Fruit fly (Drosophila melanogaster): ENCODE data around the gene jvl.

jvl gene

dm6 chr3R:14748323-14749076, 7.1 kb downstream of the jvl start:
- TF ChIP-seq CG17359 (tag; optimal IDR thresholded peaks at IDR 0.05) = no peak
- TF ChIP-seq CG6765 (GFP tag; optimal IDR thresholded peaks at IDR 0.05) = no peak
- peak; percentile 44; the same call in 2 of the 3 replicates for TF ChIP-seq row (GFP tag; IDR thresholded peaks at IDR 0.05)
- no peak for TF ChIP-seq CG6791 (GFP tag; IDR thresholded peaks at IDR 0.05; ENCODE audit: partially characterized antibody)
- peak; percentile 30 for TF ChIP-seq D19B (GFP tag; optimal IDR thresholded peaks at IDR 0.05)
- TF ChIP-seq CG4707 (GFP tag; optimal IDR thresholded peaks at IDR 0.05) = peak; percentile 51
- TF ChIP-seq fd102C (GFP tag; optimal IDR thresholded peaks at IDR 0.05) = peak; percentile 49
- no peak for TF ChIP-seq CHES-1-like (GFP tag; optimal IDR thresholded peaks at IDR 0.05)
- TF ChIP-seq Blimp-1 (GFP tag; optimal IDR thresholded peaks at IDR 0.05) = peak; percentile 38
- peak; percentile 62 for TF ChIP-seq D19A (tag; optimal IDR thresholded peaks at IDR 0.05)
- no peak for TF ChIP-seq CG1832 (GFP tag; optimal IDR thresholded peaks at IDR 0.05)
- no peak for TF ChIP-seq btn (GFP tag; optimal IDR thresholded peaks at IDR 0.05)
- peak; percentile 26; the same call in 1 of the 2 replicates for TF ChIP-seq CG4360 (GFP tag; IDR thresholded peaks at IDR 0.05)
- TF ChIP-seq CG33557 (GFP tag; optimal IDR thresholded peaks at IDR 0.05) = peak; percentile 53
- no peak for TF ChIP-seq Dref (GFP tag; IDR thresholded peaks at IDR 0.05)
- peak; percentile 27 for TF ChIP-seq CG2712 (tag; optimal IDR thresholded peaks at IDR 0.05)
- no peak for TF ChIP-seq crp (GFP tag; optimal IDR thresholded peaks at IDR 0.05)
- TF ChIP-seq CG7745 (tag; optimal IDR thresholded peaks at IDR 0.05) = peak; percentile 97
- TF ChIP-seq HmgD (GFP tag; optimal IDR thresholded peaks at IDR 0.05) = no peak
- peak; percentile 36 for TF ChIP-seq CG14710 (tag; optimal IDR thresholded peaks at IDR 0.05)
- no peak for TF ChIP-seq CG11085 (GFP tag; IDR thresholded peaks at IDR 0.05)
- TF ChIP-seq CG15696 (tag; optimal IDR thresholded peaks at IDR 0.05) = peak; percentile 46
- TF ChIP-seq hth (optimal IDR thresholded peaks at IDR 0.05) = no peak
- peak; percentile 7 for TF ChIP-seq en (GFP tag; optimal IDR thresholded peaks at IDR 0.05)
- TF ChIP-seq dati (GFP tag; IDR thresholded peaks at IDR 0.05) = no peak
- peak; percentile 48 for TF ChIP-seq CG17568 (GFP tag; optimal IDR thresholded peaks at IDR 0.05)
- peak; percentile 47 for TF ChIP-seq CG15601 (tag; optimal IDR thresholded peaks at IDR 0.05)
- no peak for TF ChIP-seq CG17829 (tag; optimal IDR thresholded peaks at IDR 0.05)
- TF ChIP-seq zfh1 (GFP tag; IDR thresholded peaks at IDR 0.05) = peak; percentile 33; the same call in 1 of the 3 replicates
- TF ChIP-seq wek (GFP tag; optimal IDR thresholded peaks at IDR 0.05) = peak; percentile 44
- no peak for TF ChIP-seq CG12299 (tag; optimal IDR thresholded peaks at IDR 0.05)
- TF ChIP-seq ac (GFP tag; optimal IDR thresholded peaks at IDR 0.05) = peak; percentile 38
- TF ChIP-seq eve (GFP tag; optimal IDR thresholded peaks at IDR 0.05) = peak in 1 of 2 experiments; percentile 60
- peak; percentile 41 for TF ChIP-seq CG2678 (tag; optimal IDR thresholded peaks at IDR 0.05)
- no peak for TF ChIP-seq Max (GFP tag; optimal IDR thresholded peaks at IDR 0.05)
- TF ChIP-seq CG8765 (GFP tag; IDR thresholded peaks at IDR 0.05) = no peak
- TF ChIP-seq CG31441 (GFP tag; IDR thresholded peaks at IDR 0.05) = peak; percentile 37; the same call in 1 of the 2 replicates
- TF ChIP-seq Pdp1 (GFP tag; optimal IDR thresholded peaks at IDR 0.05) = peak in 1 of 2 experiments; percentile 4
- no peak for TF ChIP-seq pros (GFP tag; optimal IDR thresholded peaks at IDR 0.05)
- TF ChIP-seq CG10654 (GFP tag; optimal IDR thresholded peaks at IDR 0.05) = no peak
- no peak for TF ChIP-seq Deaf1 (tag; optimal IDR thresholded peaks at IDR 0.05)
- peak; percentile 34 for TF ChIP-seq CG2202 (tag; optimal IDR thresholded peaks at IDR 0.05)
- TF ChIP-seq dmrt99B (tag; optimal IDR thresholded peaks at IDR 0.05) = peak; percentile 3
- no peak for TF ChIP-seq NC2α (GFP tag; optimal IDR thresholded peaks at IDR 0.05)
- peak; percentile 3 for TF ChIP-seq CG3838 (GFP tag; optimal IDR thresholded peaks at IDR 0.05)
- TF ChIP-seq dmrt11E (tag; optimal IDR thresholded peaks at IDR 0.05) = peak; percentile 6
- TF ChIP-seq hb (GFP tag; IDR thresholded peaks at IDR 0.05; ENCODE audit: partially characterized antibody) = no peak
- peak; percentile 1 for TF ChIP-seq trem (tag; optimal IDR thresholded peaks at IDR 0.05)

Data from whole organism, embryonic.